Fruit fly (Drosophila melanogaster) whole organism, embryonic: ENCODE results near the gene CG43218.

Source experiments
- ATbp ChIP-seq: fragments of 200-800 bp; sonication (Bioruptor generic); optimal IDR thresholded peaks from 2 replicates; lab custom pipeline; 2017; ENCODE audit warnings: missing biosample characterization, mild to moderate bottlenecking, missing genetic modification characterization, missing genetic modification reagents
- Ada2b ChIP-seq: fragments of 200-800 bp; sonication (Bioruptor generic); IDR thresholded peaks from 2 replicates; pipeline ENCODE4 v1.3.6; 2022; ENCODE audit warnings: missing biosample characterization, missing genetic modification characterization
- Blimp-1 ChIP-seq: fragments of 200-800 bp; sonication (Bioruptor generic); optimal IDR thresholded peaks from 3 replicates; lab custom pipeline; 2018; ENCODE audit warnings: missing biosample characterization, missing genetic modification characterization, mild to moderate bottlenecking, moderate library complexity, missing genetic modification reagents
- CG10431 ChIP-seq: fragments of 200-800 bp; sonication (Bioruptor generic); optimal IDR thresholded peaks from 3 replicates; lab custom pipeline; 2018; ENCODE audit warnings: missing biosample characterization, mild to moderate bottlenecking, missing genetic modification characterization
- CG11504 ChIP-seq: fragments of 200-800 bp; sonication (Bioruptor generic); optimal IDR thresholded peaks from 3 replicates; lab custom pipeline; 2019; ENCODE audit warnings: missing biosample characterization, mild to moderate bottlenecking, missing genetic modification characterization, moderate library complexity
- CG12769 ChIP-seq: fragments of 200-800 bp; sonication (Bioruptor generic); optimal IDR thresholded peaks from 2 replicates; lab custom pipeline; 2019; ENCODE audit warnings: missing biosample characterization, mild to moderate bottlenecking, missing genetic modification characterization, moderate library complexity
- CG14014 ChIP-seq: fragments of 200-800 bp; sonication (Bioruptor generic); IDR thresholded peaks from 2 replicates; pipeline ENCODE4 v1.3.6; 2022; ENCODE audit warnings: missing biosample characterization, missing genetic modification characterization
- CG14710 ChIP-seq: fragments of 200-800 bp; sonication (Bioruptor generic); optimal IDR thresholded peaks from 3 replicates; lab custom pipeline; 2019; ENCODE audit warnings: missing biosample characterization, mild to moderate bottlenecking, missing genetic modification characterization, moderate library complexity
- CG1529 ChIP-seq: fragments of 200-800 bp; sonication (Bioruptor generic); optimal IDR thresholded peaks from 3 replicates; lab custom pipeline; 2018; ENCODE audit warnings: missing biosample characterization, missing genetic modification characterization
- CG16863 ChIP-seq: fragments of 200-800 bp; sonication (Bioruptor generic); optimal IDR thresholded peaks from 3 replicates; lab custom pipeline; 2016; ENCODE audit warnings: missing biosample characterization, missing genetic modification characterization
- CG17328 ChIP-seq: fragments of 200-800 bp; sonication (Bioruptor generic); IDR thresholded peaks from 2 replicates; pipeline ENCODE4 v1.3.6; 2022; ENCODE audit warnings: missing biosample characterization, missing genetic modification characterization
- CG1792 ChIP-seq: fragments of 200-800 bp; sonication (Bioruptor generic); optimal IDR thresholded peaks from 2 replicates; lab custom pipeline; 2016; ENCODE audit warnings: missing biosample characterization, missing genetic modification characterization
- CG18262 ChIP-seq: fragments of 200-800 bp; optimal IDR thresholded peaks from 3 replicates; lab custom pipeline; 2019; ENCODE audit warnings: missing biosample characterization, mild to moderate bottlenecking, missing genetic modification characterization, moderate library complexity
- CG2678 ChIP-seq: fragments of 200-800 bp; sonication (Bioruptor generic); optimal IDR thresholded peaks from 3 replicates; lab custom pipeline; 2019; ENCODE audit warnings: missing biosample characterization, mild to moderate bottlenecking, missing genetic modification characterization, moderate library complexity
- CG2875 ChIP-seq: fragments of 200-800 bp; sonication (Bioruptor generic); optimal IDR thresholded peaks from 2 replicates; lab custom pipeline; 2017; ENCODE audit warnings: missing biosample characterization, mild to moderate bottlenecking, missing genetic modification characterization, missing genetic modification reagents
- CG31441 ChIP-seq: fragments of 200-800 bp; sonication (Bioruptor generic); IDR thresholded peaks from 2 replicates; pipeline ENCODE4 v1.3.6; 2022; ENCODE audit warnings: missing biosample characterization, missing genetic modification characterization
- CG4424 ChIP-seq: fragments of 200-800 bp; sonication (Bioruptor generic); optimal IDR thresholded peaks from 3 replicates; lab custom pipeline; 2016; ENCODE audit warnings: missing biosample characterization, missing genetic modification characterization
- CG6654 ChIP-seq: fragments of 200-800 bp; sonication (Bioruptor generic); optimal IDR thresholded peaks from 2 replicates; lab custom pipeline; 2017; ENCODE audit warnings: missing biosample characterization, mild to moderate bottlenecking, missing genetic modification characterization
- D19A ChIP-seq: fragments of 200-800 bp; optimal IDR thresholded peaks from 3 replicates; lab custom pipeline; 2019; ENCODE audit warnings: missing biosample characterization, mild to moderate bottlenecking, missing genetic modification characterization, moderate library complexity
- Ets97D ChIP-seq: fragments of 200-800 bp; sonication (Bioruptor generic); optimal IDR thresholded peaks from 3 replicates; lab custom pipeline; 2016; ENCODE audit warnings: missing biosample characterization, missing genetic modification characterization
- H15 ChIP-seq: fragments of 200-800 bp; sonication (Bioruptor generic); IDR thresholded peaks from 3 replicates; pipeline ENCODE4 v1.3.6; 2022; ENCODE audit warnings: missing biosample characterization, missing genetic modification characterization
- HLHmδ ChIP-seq: fragments of 200-800 bp; sonication (Bioruptor generic); optimal IDR thresholded peaks from 2 replicates; lab custom pipeline; 2018; ENCODE audit warnings: missing biosample characterization, mild to moderate bottlenecking, missing genetic modification characterization, moderate library complexity
- Hr39 ChIP-seq: fragments of >200 bp; optimal IDR thresholded peaks from 2 replicates; lab custom pipeline; 2017
- NFAT ChIP-seq: fragments of 200-800 bp; sonication (Bioruptor generic); IDR thresholded peaks from 2 replicates; pipeline ENCODE4 v1.3.6; 2022; ENCODE audit warnings: missing biosample characterization, missing genetic modification characterization
- Pdp1 ChIP-seq, 2 experiments: fragments of 200-800 bp; sonication (Bioruptor generic); optimal IDR thresholded peaks; 3 replicates each; lab custom pipeline; 2016; ENCODE audit warnings: missing biosample characterization in 2 of 2, missing genetic modification characterization in 2 of 2, mild to moderate bottlenecking in 1 of 2, moderate library complexity in 1 of 2
- Ravus ChIP-seq: fragments of 200-800 bp; sonication (Bioruptor generic); IDR thresholded peaks from 2 replicates; pipeline ENCODE4 v1.3.6; 2022; ENCODE audit warnings: missing biosample characterization, missing genetic modification characterization
- Spps ChIP-seq: fragments of 200-800 bp; sonication (Bioruptor generic); optimal IDR thresholded peaks from 2 replicates; lab custom pipeline; 2018; ENCODE audit warnings: missing biosample characterization, mild to moderate bottlenecking, missing genetic modification characterization
- Tbp ChIP-seq: fragments of >200 bp; optimal IDR thresholded peaks from 2 replicates; lab custom pipeline; 2018; ENCODE audit warnings: missing biosample characterization, missing genetic modification characterization
- Vsx1 ChIP-seq: fragments of 200-800 bp; sonication (Bioruptor generic); optimal IDR thresholded peaks from 2 replicates; lab custom pipeline; 2017; ENCODE audit warnings: missing biosample characterization, mild to moderate bottlenecking, missing genetic modification characterization, missing genetic modification reagents
- Xrp1 ChIP-seq: fragments of 200-800 bp; sonication (Bioruptor generic); IDR thresholded peaks from 2 replicates; pipeline ENCODE4 v1.3.6; 2022; ENCODE audit warnings: missing biosample characterization, missing genetic modification characterization
- az2 ChIP-seq: fragments of 200-800 bp; sonication (Bioruptor generic); optimal IDR thresholded peaks from 3 replicates; lab custom pipeline; 2016; ENCODE audit warnings: missing biosample characterization, missing genetic modification characterization
- cato ChIP-seq: fragments of 200-800 bp; sonication (Bioruptor generic); optimal IDR thresholded peaks from 2 replicates; lab custom pipeline; 2016; ENCODE audit warnings: missing biosample characterization, missing genetic modification characterization, borderline replicate concordance
- chm ChIP-seq: fragments of 200-800 bp; sonication (Bioruptor generic); IDR thresholded peaks from 2 replicates; pipeline ENCODE4 v1.3.6; 2022; ENCODE audit warnings: missing biosample characterization, missing genetic modification characterization
- ci ChIP-seq: fragments of 200-800 bp; sonication (Bioruptor generic); IDR thresholded peaks from 3 replicates; pipeline ENCODE4 v1.3.6; 2022; ENCODE audit warnings: missing biosample characterization, missing genetic modification characterization
- crp ChIP-seq, 2 experiments: fragments of 200-800 bp; sonication (Bioruptor generic); optimal IDR thresholded peaks; 2 replicates in 1 of 2; 3 replicates in 1 of 2; lab custom pipeline; 2017; ENCODE audit warnings: missing biosample characterization in 2 of 2, missing genetic modification characterization in 2 of 2, mild to moderate bottlenecking in 1 of 2, moderate library complexity in 1 of 2
- dimm ChIP-seq: fragments of 200-800 bp; sonication (Bioruptor generic); IDR thresholded peaks from 2 replicates; pipeline ENCODE4 v1.3.6; 2022; ENCODE audit warnings: missing biosample characterization, missing genetic modification characterization
- exex ChIP-seq: fragments of 200-800 bp; sonication (Bioruptor generic); optimal IDR thresholded peaks from 4 replicates; lab custom pipeline; 2018; ENCODE audit warnings: missing biosample characterization, mild to moderate bottlenecking, missing genetic modification characterization, moderate library complexity
- fd96Cb ChIP-seq: fragments of 200-800 bp; sonication (Bioruptor generic); optimal IDR thresholded peaks from 2 replicates; lab custom pipeline; 2018; ENCODE audit warnings: missing biosample characterization, mild to moderate bottlenecking, missing genetic modification characterization, moderate library complexity
- jumu ChIP-seq: fragments of 200-800 bp; sonication (Bioruptor generic); optimal IDR thresholded peaks from 3 replicates; lab custom pipeline; 2016; ENCODE audit warnings: missing biosample characterization, missing genetic modification characterization
- kni ChIP-seq: fragments of 200-800 bp; sonication (Bioruptor generic); optimal IDR thresholded peaks from 3 replicates; lab custom pipeline; 2017; ENCODE audit warnings: mild to moderate bottlenecking, missing biosample characterization, missing genetic modification reagents, missing genetic modification characterization
- lmd ChIP-seq: fragments of 200-800 bp; sonication (Bioruptor generic); IDR thresholded peaks from 2 replicates; pipeline ENCODE4 v1.3.6; 2022; ENCODE audit warnings: missing biosample characterization, missing genetic modification characterization
- lov ChIP-seq, 2 experiments: fragments of 200-800 bp in 1 of 2; fragments of >200 bp in 1 of 2; sonication (Bioruptor generic) in 1 of 2; IDR thresholded peaks in 1 of 2; optimal IDR thresholded peaks in 1 of 2; 2 replicates in 1 of 2; 3 replicates in 1 of 2; pipeline versions ENCODE4 v1.3.6 to Lab custom; 2017 to 2022; ENCODE audit warnings: missing biosample characterization in 1 of 2, missing genetic modification characterization in 1 of 2
- nmo ChIP-seq: fragments of 200-800 bp; sonication (Bioruptor generic); optimal IDR thresholded peaks from 2 replicates; lab custom pipeline; 2018; ENCODE audit warnings: missing biosample characterization, mild to moderate bottlenecking, missing genetic modification characterization, moderate library complexity
- oc ChIP-seq: fragments of 200-800 bp; sonication (Bioruptor generic); optimal IDR thresholded peaks from 2 replicates; lab custom pipeline; 2018; ENCODE audit warnings: missing biosample characterization, mild to moderate bottlenecking, missing genetic modification characterization, moderate library complexity
- pb ChIP-seq: fragments of 200-800 bp; sonication (Bioruptor generic); optimal IDR thresholded peaks from 3 replicates; lab custom pipeline; 2016; ENCODE audit warnings: missing biosample characterization, missing genetic modification characterization
- prd ChIP-seq, 3 experiments: fragments of >200 bp in 2 of 3; fragments of 200-800 bp in 1 of 3; sonication (Bioruptor generic) in 1 of 3; optimal IDR thresholded peaks in 2 of 3; IDR thresholded peaks in 1 of 3; 2 replicates in 2 of 3; 3 replicates in 1 of 3; pipeline versions ENCODE4 v1.3.6 to Lab custom; 2017 to 2022; ENCODE audit warnings: missing biosample characterization in 1 of 3, missing genetic modification characterization in 1 of 3
- seq ChIP-seq: fragments of 200-800 bp; sonication (Bioruptor generic); IDR thresholded peaks from 2 replicates; pipeline ENCODE4 v1.3.6; 2022; ENCODE audit warnings: missing biosample characterization, missing genetic modification characterization
- toy ChIP-seq: fragments of 200-800 bp; sonication (Bioruptor generic); IDR thresholded peaks from 2 replicates; pipeline ENCODE4 v1.3.6; 2022; ENCODE audit warnings: missing biosample characterization, missing genetic modification characterization
- ttk ChIP-seq: fragments of 200-800 bp; sonication (Bioruptor generic); IDR thresholded peaks from 2 replicates; pipeline ENCODE4 v2.1.2; 2022; ENCODE audit warnings: missing biosample characterization, missing genetic modification characterization

Gene CG43218

dm6 chr3L:21259257-21259656 lies 1.4 kb downstream of the CG43218 start (continued):
- TF ChIP-seq CG14710 (tag; lab: Kevin White, UChicago) (peak; percentile 4), ttk (GFP tag; lab: Robert Waterston, UW) (0 out of 2 replicates have a peak, but pooled peaks have one; percentile 24), toy (GFP tag; lab: Robert Waterston, UW) (no peak), D19A (tag; lab: Kevin White, UChicago) (peak; percentile 47), seq (GFP tag; lab: Robert Waterston, UW) (no peak), Ravus (no peak), H15 (0 out of 3 replicates have a peak, but pooled peaks have one; percentile 7), CG1792 (GFP tag; lab: Kevin White, UChicago) (no peak), dimm (GFP tag; lab: Robert Waterston, UW) (no peak), Ets97D (no peak), CG16863 (GFP tag; lab: Kevin White, UChicago) (no peak), ATbp (peak; percentile 68), CG10431 (GFP tag; lab: Kevin White, UChicago) (peak; percentile 11), lmd (GFP tag; lab: Robert Waterston, UW) (peak; percentile 7; the same call in 1 of the 2 replicates), cato (no peak), NFAT (GFP tag; lab: Robert Waterston, UW) (no peak), lov (optimal IDR thresholded peaks at IDR 0.05; lab: Kevin White, UChicago) (no peak), lov (GFP tag; IDR thresholded peaks at IDR 0.05; lab: Robert Waterston, UW) (no peak), prd (optimal IDR thresholded peaks at IDR 0.05; lab: Kevin White, UChicago) (no peak), prd (GFP tag; IDR thresholded peaks at IDR 0.05; lab: Robert Waterston, UW) (no peak; the same call in 2 of the 3 replicates), Tbp (no peak), HLHmδ (peak; percentile 32), Spps (tag; lab: Kevin White, UChicago) (no peak), CG17328 (GFP tag; lab: Robert Waterston, UW) (0 out of 2 replicates have a peak, but pooled peaks have one; percentile 4), Hr39 (lab: Kevin White, UChicago) (no peak), nmo (GFP tag; lab: Kevin White, UChicago) (peak; percentile 11), CG2678 (tag; lab: Kevin White, UChicago) (peak; percentile 18), CG14014 (GFP tag; lab: Robert Waterston, UW) (no peak), az2 (no peak), CG1529 (GFP tag; lab: Kevin White, UChicago) (peak; percentile 34), ci (peak; percentile 34; the same call in 2 of the 3 replicates), jumu (GFP tag; lab: Kevin White, UChicago) (peak; percentile 3), Xrp1 (GFP tag; lab: Robert Waterston, UW) (0 out of 2 replicates have a peak, but pooled peaks have one; percentile 6), kni (GFP tag; lab: Kevin White, UChicago) (peak; percentile 75), pb (no peak), Vsx1 (GFP tag; lab: Kevin White, UChicago) (no peak), chm (GFP tag; lab: Robert Waterston, UW) (0 out of 2 replicates have a peak, but pooled peaks have one; percentile 25), Pdp1 (GFP tag; optimal IDR thresholded peaks at IDR 0.05; lab: Kevin White, UChicago) (peak in 1 of 2 experiments; percentile 38), CG4424 (peak; percentile 17), fd96Cb (tag; lab: Kevin White, UChicago) (peak; percentile 14), exex (no peak), Blimp-1 (peak; percentile 77), crp (GFP tag; optimal IDR thresholded peaks at IDR 0.05; lab: Kevin White, UChicago) (no peak), CG12769 (tag; lab: Kevin White, UChicago) (no peak), CG11504 (peak; percentile 45), oc (tag; lab: Kevin White, UChicago) (peak; percentile 37), CG6654 (GFP tag; lab: Kevin White, UChicago) (peak; percentile 9), CG31441 (0 out of 2 replicates have a peak, but pooled peaks have one; percentile 14), Ada2b (no peak), CG2875 (GFP tag; lab: Kevin White, UChicago) (peak; percentile 19), CG18262 (tag; lab: Kevin White, UChicago) (peak; percentile 18)
